Worm (Caenorhabditis elegans) whole organism, mixed stage, embryonic: Measurements from ENCODE around the gene nhr-241.

Source experiments
- elt-1 ChIP-seq: sonication (generic microtip); optimal IDR thresholded peaks from 2 replicates; lab custom pipeline; 2017; ENCODE audit warnings: missing genetic modification characterization, mild to moderate bottlenecking, missing compliant biosample characterization, antibody characterized with exemption, moderate library complexity, borderline replicate concordance; ENCODE audit not compliant: insufficient read depth
- elt-3 ChIP-seq: fragments of 150-350 bp; optimal IDR thresholded peaks from 2 replicates; lab custom pipeline; 2014; ENCODE audit warnings: missing biosample characterization, missing genetic modification characterization

- no peak for TF ChIP-seq elt-3 (tag; lab: Kevin White, UChicago)
- no peak for TF ChIP-seq elt-1 (tag; lab: Kevin White, UChicago)
Measured at ce11 chrV:18662333-18662732, 36.9 kb upstream of the nhr-241 start.
